Fruit fly (Drosophila melanogaster) whole organism, prepupa: ENCODE data around the gene CG33003.
A peak's percentile ranks its signal among the peaks of the same experiment; 100 is the strongest.

Experiments used
- Blimp-1 ChIP-seq: fragments of 200-800 bp; sonication (Bioruptor generic); optimal IDR thresholded peaks from 3 replicates; lab custom pipeline; 2017; ENCODE audit warnings: missing biosample characterization, missing genetic modification characterization, mild to moderate bottlenecking, moderate library complexity, missing genetic modification reagents
- CG10631 ChIP-seq: fragments of 200-800 bp; sonication (Bioruptor generic); optimal IDR thresholded peaks from 2 replicates; lab custom pipeline; 2016; ENCODE audit warnings: missing biosample characterization, missing genetic modification characterization
- CG10669 ChIP-seq: fragments of 200-800 bp; sonication (Bioruptor generic); optimal IDR thresholded peaks from 3 replicates; lab custom pipeline; 2018; ENCODE audit warnings: missing biosample characterization, mild to moderate bottlenecking, missing genetic modification characterization, moderate library complexity
- CG11294 ChIP-seq: fragments of 200-800 bp; sonication (Bioruptor generic); IDR thresholded peaks from 2 replicates; pipeline ENCODE4 v1.3.6; 2022; ENCODE audit warnings: missing biosample characterization, missing genetic modification characterization
- CG11762 ChIP-seq: fragments of 200-800 bp; sonication (Bioruptor generic); optimal IDR thresholded peaks from 3 replicates; lab custom pipeline; 2016; ENCODE audit warnings: missing biosample characterization, missing genetic modification characterization; ENCODE audit not compliant: insufficient read depth
- CG11902 ChIP-seq: fragments of 200-800 bp; sonication (Bioruptor generic); optimal IDR thresholded peaks from 3 replicates; lab custom pipeline; 2016; ENCODE audit warnings: missing biosample characterization, missing genetic modification characterization
- CG1621 ChIP-seq: fragments of 200-800 bp; sonication (Bioruptor generic); optimal IDR thresholded peaks from 3 replicates; lab custom pipeline; 2018; ENCODE audit warnings: missing biosample characterization, mild to moderate bottlenecking, missing genetic modification characterization
- CG16779 ChIP-seq: fragments of 200-800 bp; sonication (Bioruptor generic); optimal IDR thresholded peaks from 3 replicates; lab custom pipeline; 2017; ENCODE audit warnings: missing biosample characterization, mild to moderate bottlenecking, missing genetic modification characterization
- CG3032 ChIP-seq: fragments of 200-800 bp; optimal IDR thresholded peaks from 2 replicates; lab custom pipeline; 2019; ENCODE audit warnings: missing biosample characterization, mild to moderate bottlenecking, missing genetic modification characterization, moderate library complexity
- CG32006 ChIP-seq: fragments of 200-800 bp; sonication (Bioruptor generic); optimal IDR thresholded peaks from 3 replicates; lab custom pipeline; 2017; ENCODE audit warnings: missing biosample characterization, mild to moderate bottlenecking, missing genetic modification characterization
- CG34406 ChIP-seq: fragments of 200-800 bp; sonication (Bioruptor generic); optimal IDR thresholded peaks from 3 replicates; lab custom pipeline; 2016; ENCODE audit warnings: missing biosample characterization, missing genetic modification characterization
- CG3919 ChIP-seq: fragments of 200-800 bp; sonication (Bioruptor generic); optimal IDR thresholded peaks from 3 replicates; lab custom pipeline; 2016; ENCODE audit warnings: missing biosample characterization, missing genetic modification characterization
- CG6808 ChIP-seq: fragments of 200-800 bp; sonication (Bioruptor generic); optimal IDR thresholded peaks from 3 replicates; lab custom pipeline; 2017; ENCODE audit warnings: missing biosample characterization, missing genetic modification characterization, mild to moderate bottlenecking, moderate library complexity, missing genetic modification reagents
- CG9139 ChIP-seq: fragments of 200-800 bp; sonication (Bioruptor generic); optimal IDR thresholded peaks from 3 replicates; lab custom pipeline; 2017; ENCODE audit warnings: missing biosample characterization, mild to moderate bottlenecking, missing genetic modification characterization
- Eip78C ChIP-seq: fragments of 200-800 bp; sonication (Bioruptor generic); peaks from one replicate; lab custom pipeline; 2016; ENCODE audit warnings: missing biosample characterization, missing genetic modification characterization
- Eip93F ChIP-seq: fragments of 200-800 bp; sonication (Bioruptor generic); optimal IDR thresholded peaks from 2 replicates; lab custom pipeline; 2016; ENCODE audit warnings: missing biosample characterization, mild to moderate bottlenecking, missing genetic modification characterization
- Ets21C ChIP-seq: fragments of 200-800 bp; sonication (Bioruptor generic); optimal IDR thresholded peaks from 3 replicates; lab custom pipeline; 2016; ENCODE audit warnings: missing biosample characterization, missing genetic modification characterization
- Ets96B ChIP-seq: fragments of 200-800 bp; optimal IDR thresholded peaks from 2 replicates; lab custom pipeline; 2019; ENCODE audit warnings: missing biosample characterization, mild to moderate bottlenecking, missing genetic modification characterization, moderate library complexity
- Gug ChIP-seq: fragments of 200-800 bp; sonication (Bioruptor generic); IDR thresholded peaks from 2 replicates; pipeline ENCODE4 v1.3.6; 2022; ENCODE audit warnings: missing biosample characterization, missing genetic modification characterization
- Hr38 ChIP-seq: sonication (Bioruptor generic); optimal IDR thresholded peaks from 2 replicates; lab custom pipeline; 2016; ENCODE audit warnings: missing biosample characterization, missing genetic modification characterization
- Met ChIP-seq: fragments of 200-800 bp; sonication (Bioruptor generic); optimal IDR thresholded peaks from 3 replicates; lab custom pipeline; 2016; ENCODE audit warnings: missing biosample characterization, missing genetic modification characterization
- OdsH ChIP-seq: fragments of 200-800 bp; sonication (Bioruptor generic); optimal IDR thresholded peaks from 3 replicates; lab custom pipeline; 2016; ENCODE audit warnings: missing biosample characterization, missing genetic modification characterization
- Smox ChIP-seq: fragments of 200-800 bp; sonication (Bioruptor generic); optimal IDR thresholded peaks from 3 replicates; lab custom pipeline; 2016; ENCODE audit warnings: missing biosample characterization, missing genetic modification characterization
- Sox15 ChIP-seq: fragments of 200-800 bp; sonication (Bioruptor generic); optimal IDR thresholded peaks from 3 replicates; lab custom pipeline; 2016; ENCODE audit warnings: missing biosample characterization, missing genetic modification characterization
- acj6 ChIP-seq: fragments of 200-800 bp; sonication (Bioruptor generic); optimal IDR thresholded peaks from 3 replicates; lab custom pipeline; 2016; ENCODE audit warnings: missing biosample characterization, missing genetic modification characterization
- cyc ChIP-seq: fragments of 200-800 bp; sonication (Bioruptor generic); optimal IDR thresholded peaks from 3 replicates; lab custom pipeline; 2016; ENCODE audit warnings: missing biosample characterization, missing genetic modification characterization
- dsx ChIP-seq: fragments of 200-800 bp; optimal IDR thresholded peaks from 3 replicates; lab custom pipeline; 2019; ENCODE audit warnings: missing biosample characterization, mild to moderate bottlenecking, missing genetic modification characterization, moderate library complexity; ENCODE audit not compliant: poor library complexity, severe bottlenecking
- eg ChIP-seq: fragments of 200-800 bp; sonication (Bioruptor generic); IDR thresholded peaks from 3 replicates; pipeline ENCODE4 v1.3.6; 2022; ENCODE audit warnings: missing biosample characterization, missing genetic modification characterization
- esn ChIP-seq: fragments of 200-800 bp; sonication (Bioruptor generic); optimal IDR thresholded peaks from 2 replicates; lab custom pipeline; 2016; ENCODE audit warnings: missing biosample characterization, mild to moderate bottlenecking, missing genetic modification characterization, moderate library complexity
- fd59A ChIP-seq: fragments of 200-800 bp; sonication (Bioruptor generic); optimal IDR thresholded peaks from 2 replicates; lab custom pipeline; 2017; ENCODE audit warnings: missing biosample characterization, mild to moderate bottlenecking, missing genetic modification characterization, missing genetic modification reagents
- lz ChIP-seq: fragments of 200-800 bp; sonication (Bioruptor generic); optimal IDR thresholded peaks from 3 replicates; lab custom pipeline; 2016; ENCODE audit warnings: missing biosample characterization, missing genetic modification characterization
- pdm3 ChIP-seq: fragments of 200-800 bp; sonication (Bioruptor generic); optimal IDR thresholded peaks from 3 replicates; lab custom pipeline; 2016; ENCODE audit warnings: missing biosample characterization, missing genetic modification characterization
- salr ChIP-seq, 2 experiments: fragments of 200-800 bp; sonication (Bioruptor generic); optimal IDR thresholded peaks; 3 replicates each; lab custom pipeline; 2016 to 2018; ENCODE audit warnings: missing biosample characterization in 2 of 2, missing genetic modification characterization in 2 of 2, mild to moderate bottlenecking in 1 of 2
- spab ChIP-seq: fragments of 200-800 bp; sonication (Bioruptor generic); optimal IDR thresholded peaks from 2 replicates; lab custom pipeline; 2017; ENCODE audit warnings: missing biosample characterization, mild to moderate bottlenecking, missing genetic modification characterization, missing genetic modification reagents
- ss ChIP-seq, 2 experiments: fragments of 200-800 bp; sonication (Bioruptor generic); optimal IDR thresholded peaks; 2 replicates in 1 of 2; 3 replicates in 1 of 2; lab custom pipeline; 2017 to 2018; ENCODE audit warnings: mild to moderate bottlenecking in 2 of 2, missing biosample characterization in 2 of 2, missing genetic modification characterization in 2 of 2, moderate library complexity in 1 of 2
- vri ChIP-seq: fragments of 200-800 bp; sonication (Bioruptor generic); optimal IDR thresholded peaks from 3 replicates; lab custom pipeline; 2016; ENCODE audit warnings: missing biosample characterization, mild to moderate bottlenecking, missing genetic modification characterization

Gene CG33003

dm6 chr2L:4416903-4417302 is 16.1 kb downstream of the CG33003 start (continued):
- TF ChIP-seq Ets96B (tag; lab: Kevin White, UChicago) (peak; percentile 52), CG32006 (GFP tag; lab: Kevin White, UChicago) (peak; percentile 51), vri (no peak), CG16779 (tag; lab: Kevin White, UChicago) (peak; percentile 19), CG6808 (GFP tag; lab: Kevin White, UChicago) (peak; percentile 31), CG10631 (GFP tag; lab: Kevin White, UChicago) (peak; percentile 37), pdm3 (GFP tag; lab: Kevin White, UChicago) (peak; percentile 31), salr (GFP tag; optimal IDR thresholded peaks at IDR 0.05; lab: Kevin White, UChicago) (no peak), Ets21C (GFP tag; lab: Kevin White, UChicago) (no peak), CG11762 (GFP tag; lab: Kevin White, UChicago) (no peak), CG3919 (GFP tag; lab: Kevin White, UChicago) (peak; percentile 42)

DNA sequence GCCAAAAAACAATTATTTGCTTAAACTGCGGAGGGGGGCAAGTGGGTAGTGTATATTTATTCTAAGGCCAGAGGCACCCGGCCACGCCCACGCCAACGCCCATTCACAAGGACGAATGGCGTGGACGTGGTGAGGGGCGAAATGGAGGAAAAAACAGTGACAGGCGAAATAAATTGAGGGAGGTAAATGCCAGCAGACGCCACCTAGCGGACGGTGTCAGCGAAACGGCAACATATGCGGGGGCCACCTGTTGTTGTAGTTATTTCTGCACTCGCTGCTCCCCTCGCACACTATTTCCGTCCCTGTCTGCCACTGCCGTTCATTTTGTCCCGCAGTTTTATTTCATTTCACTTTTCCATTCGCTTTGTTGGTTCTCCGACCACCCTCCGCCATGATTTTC is 17.2 kb downstream of the CG33003 start:
- TF ChIP-seq fd59A (GFP tag; lab: Kevin White, UChicago) (no peak), Sox15 (GFP tag; lab: Kevin White, UChicago) (no peak), Hr38 (GFP tag; lab: Kevin White, UChicago) (no peak), OdsH (no peak), CG34406 (no peak), CG10669 (GFP tag; lab: Kevin White, UChicago) (no peak), spab (GFP tag; lab: Kevin White, UChicago) (no peak)

DNA sequence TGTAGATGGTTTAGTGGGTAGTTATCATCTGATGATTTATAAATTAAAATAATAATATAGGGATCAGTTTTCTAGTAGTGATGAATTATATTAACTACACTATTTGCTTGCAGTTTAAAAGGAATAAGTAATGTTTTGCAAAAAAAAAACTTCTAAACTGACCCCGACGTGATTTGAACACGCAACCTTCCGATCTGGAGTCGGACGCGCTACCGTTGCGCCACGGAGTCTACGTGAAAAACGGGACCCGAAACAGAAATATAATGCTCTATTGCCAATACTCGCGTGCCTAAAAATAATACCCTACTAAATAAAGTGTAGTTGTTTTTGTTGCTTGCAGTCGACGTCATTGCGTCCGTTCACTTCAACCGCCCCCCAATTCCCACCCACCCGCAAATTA is 18.1 kb downstream of the CG33003 start:
- TF ChIP-seq eg (GFP tag; lab: Robert Waterston, UW) (no peak), Met (no peak), acj6 (GFP tag; lab: Kevin White, UChicago) (no peak), CG1621 (tag; lab: Kevin White, UChicago) (no peak), lz (GFP tag; lab: Kevin White, UChicago) (no peak), Eip78C (GFP tag; lab: Kevin White, UChicago) (no peak), dsx (no peak)

DNA sequence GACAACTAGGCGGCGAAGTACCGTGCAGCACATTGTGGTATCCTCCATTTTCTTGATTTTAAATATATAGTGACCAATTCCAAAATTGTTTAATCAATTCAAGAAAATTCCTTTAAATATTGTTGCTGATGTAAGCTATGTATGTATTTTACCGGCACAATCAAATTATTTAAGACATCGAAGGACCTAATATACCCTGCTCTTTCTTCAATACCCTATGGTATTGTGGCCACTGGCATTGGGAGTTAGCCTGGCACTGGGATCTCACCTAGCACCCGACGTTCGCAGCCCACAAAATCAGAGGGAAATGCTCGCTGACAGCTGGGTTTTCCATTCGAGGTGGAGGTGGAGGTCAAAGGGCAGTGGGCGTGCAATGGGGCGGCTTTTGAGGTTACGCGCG is 21.4 kb downstream of the CG33003 start:
- TF ChIP-seq cyc (GFP tag; lab: Kevin White, UChicago): no peak
- TF ChIP-seq Blimp-1 (GFP tag; lab: Kevin White, UChicago): no peak
- TF ChIP-seq ss (GFP tag; optimal IDR thresholded peaks at IDR 0.05; lab: Kevin White, UChicago): no peak
- TF ChIP-seq CG11294 (GFP tag; lab: Robert Waterston, UW): no peak
- TF ChIP-seq spab (GFP tag; lab: Kevin White, UChicago): no peak
- no peak for TF ChIP-seq Gug (GFP tag; lab: Robert Waterston, UW)
- no peak for TF ChIP-seq eg (GFP tag; lab: Robert Waterston, UW)
- no peak for TF ChIP-seq Smox (GFP tag; lab: Kevin White, UChicago)
- TF ChIP-seq OdsH: no peak
- TF ChIP-seq salr (GFP tag; optimal IDR thresholded peaks at IDR 0.05; lab: Kevin White, UChicago): no peak
- no peak for TF ChIP-seq CG1621 (tag; lab: Kevin White, UChicago)
- no peak for TF ChIP-seq esn (GFP tag; lab: Kevin White, UChicago)
- TF ChIP-seq CG9139 (GFP tag; lab: Kevin White, UChicago): no peak
- TF ChIP-seq CG3032: no peak
- TF ChIP-seq Eip93F: no peak
- no peak for TF ChIP-seq CG32006 (GFP tag; lab: Kevin White, UChicago)
- no peak for TF ChIP-seq CG11902 (GFP tag; lab: Kevin White, UChicago)
